Fruit fly (Drosophila melanogaster) whole organism: ENCODE measurements around the gene CG7536.

Source experiments
- CG8478 ChIP-seq: fragments of >200 bp; optimal IDR thresholded peaks from 2 replicates; lab custom pipeline; 2018; ENCODE audit warnings: inconsistent platforms
- Dll ChIP-seq: fragments of >200 bp; optimal IDR thresholded peaks from 2 replicates; lab custom pipeline; 2017
- EcR ChIP-seq, 2 experiments: fragments of >200 bp; optimal IDR thresholded peaks; 2 replicates each; lab custom pipeline; 2017; ENCODE audit warnings: missing biosample characterization in 2 of 2, missing genetic modification characterization in 2 of 2, missing genetic modification reagents in 2 of 2
- pan ChIP-seq: fragments of >200 bp; optimal IDR thresholded peaks from 2 replicates; lab custom pipeline; 2017
- psq ChIP-seq: fragments of >200 bp; optimal IDR thresholded peaks from 2 replicates; lab custom pipeline; 2017
- usp ChIP-seq: fragments of >200 bp; optimal IDR thresholded peaks from 2 replicates; lab custom pipeline; 2017; ENCODE audit warnings: missing biosample characterization, missing genetic modification characterization, mixed read lengths

Gene CG7536

dm6 chrX:18101778-18102177 lies 13.4 kb upstream of the CG7536 start, which contains the start of gene Taf8:
TSS of gene Taf8 (plus strand) at chrX:18101970.
- TF ChIP-seq EcR (GFP tag; optimal IDR thresholded peaks at IDR 0.05; lab: Kevin White, UChicago), result no peak
- TF ChIP-seq usp (GFP tag; lab: Kevin White, UChicago), result no peak
- TF ChIP-seq CG8478, result no peak
- TF ChIP-seq psq, result no peak
- TF ChIP-seq pan (lab: Kevin White, UChicago), result no peak
- TF ChIP-seq Dll (lab: Kevin White, UChicago), result no peak

- TF ChIP-seq CG8478, result no peak
- no peak for TF ChIP-seq usp (GFP tag; lab: Kevin White, UChicago)
- no peak for TF ChIP-seq Dll (lab: Kevin White, UChicago)
- no peak for TF ChIP-seq psq
- no peak for TF ChIP-seq EcR (GFP tag; optimal IDR thresholded peaks at IDR 0.05; lab: Kevin White, UChicago)
- no peak for TF ChIP-seq pan (lab: Kevin White, UChicago)
These were observed 12.9 kb upstream of the CG7536 start, which contains the start of gene Mvb12 for dm6 chrX:18101098-18101711. TSS of gene Mvb12 (minus strand) at chrX:18101314.

dm6 chrX:18100146-18100669 lies 11.9 kb upstream of the CG7536 start:
- TF ChIP-seq Dll (lab: Kevin White, UChicago), result no peak
- no peak for TF ChIP-seq pan (lab: Kevin White, UChicago)
- no peak for TF ChIP-seq psq
- no peak for TF ChIP-seq CG8478
- TF ChIP-seq usp (GFP tag; lab: Kevin White, UChicago), result no peak
- TF ChIP-seq EcR (GFP tag; optimal IDR thresholded peaks at IDR 0.05; lab: Kevin White, UChicago), result no peak

- no peak for TF ChIP-seq CG8478
- no peak for TF ChIP-seq psq
- no peak for TF ChIP-seq EcR (GFP tag; optimal IDR thresholded peaks at IDR 0.05; lab: Kevin White, UChicago)
- TF ChIP-seq usp (GFP tag; lab: Kevin White, UChicago), result no peak
- TF ChIP-seq pan (lab: Kevin White, UChicago), result no peak
- no peak for TF ChIP-seq Dll (lab: Kevin White, UChicago)
These were observed 6.5 kb upstream of the CG7536 start for dm6 chrX:18094747-18095352.

- TF ChIP-seq psq, result no peak
- no peak for TF ChIP-seq Dll (lab: Kevin White, UChicago)
- no peak for TF ChIP-seq pan (lab: Kevin White, UChicago)
- TF ChIP-seq usp (GFP tag; lab: Kevin White, UChicago), result no peak
- no peak for TF ChIP-seq CG8478
- TF ChIP-seq EcR (GFP tag; optimal IDR thresholded peaks at IDR 0.05; lab: Kevin White, UChicago), result no peak
These were observed 5.8 kb upstream of the CG7536 start for dm6 chrX:18094130-18094529.

- TF ChIP-seq EcR (GFP tag; optimal IDR thresholded peaks at IDR 0.05; lab: Kevin White, UChicago), result no peak
- TF ChIP-seq pan (lab: Kevin White, UChicago), result peak; percentile 95
These were observed 4.5 kb upstream of the CG7536 start, which contains the start of gene RhoGAP16F for dm6 chrX:18092810-18093222. TSS of gene RhoGAP16F (plus strand) at chrX:18093145.

- TF ChIP-seq CG8478, result no peak
- no peak for TF ChIP-seq EcR (GFP tag; optimal IDR thresholded peaks at IDR 0.05; lab: Kevin White, UChicago)
- TF ChIP-seq pan (lab: Kevin White, UChicago), result no peak
- no peak for TF ChIP-seq psq
- no peak for TF ChIP-seq Dll (lab: Kevin White, UChicago)
- TF ChIP-seq usp (GFP tag; lab: Kevin White, UChicago), result no peak
These were observed 3.8 kb upstream of the CG7536 start for dm6 chrX:18092126-18092525.

- TF ChIP-seq Dll (lab: Kevin White, UChicago), result no peak
- no peak for TF ChIP-seq usp (GFP tag; lab: Kevin White, UChicago)
- TF ChIP-seq pan (lab: Kevin White, UChicago), result no peak
- no peak for TF ChIP-seq psq
- TF ChIP-seq CG8478, result no peak
- no peak for TF ChIP-seq EcR (GFP tag; optimal IDR thresholded peaks at IDR 0.05; lab: Kevin White, UChicago)
These were observed 2.9 kb upstream of the CG7536 start, which contains the start of gene scu for dm6 chrX:18091159-18091676. TSS of gene scu (plus strand) at chrX:18091259.

dm6 chrX:18090333-18090732 lies 2.0 kb upstream of the CG7536 start, which contains the start of gene Swt1:
TSS of gene Swt1 (minus strand) at chrX:18090509.
- TF ChIP-seq CG8478 (no peak), pan (lab: Kevin White, UChicago) (no peak), Dll (lab: Kevin White, UChicago) (no peak), usp (GFP tag; lab: Kevin White, UChicago) (no peak), psq (no peak), EcR (GFP tag; optimal IDR thresholded peaks at IDR 0.05; lab: Kevin White, UChicago) (no peak)

- no peak for TF ChIP-seq EcR (GFP tag; optimal IDR thresholded peaks at IDR 0.05; lab: Kevin White, UChicago)
- TF ChIP-seq CG8478, result no peak
- TF ChIP-seq usp (GFP tag; lab: Kevin White, UChicago), result no peak
- TF ChIP-seq Dll (lab: Kevin White, UChicago), result no peak
- TF ChIP-seq pan (lab: Kevin White, UChicago), result no peak
- TF ChIP-seq psq, result no peak
These were observed 2.9 kb downstream of the CG7536 start, which contains the start of gene Ada3 for dm6 chrX:18085470-18085797. TSS of gene Ada3 (plus strand) at chrX:18085761.

- no peak for TF ChIP-seq EcR (GFP tag; optimal IDR thresholded peaks at IDR 0.05; lab: Kevin White, UChicago)
- TF ChIP-seq pan (lab: Kevin White, UChicago), result no peak
- no peak for TF ChIP-seq usp (GFP tag; lab: Kevin White, UChicago)
- no peak for TF ChIP-seq Dll (lab: Kevin White, UChicago)
- TF ChIP-seq CG8478, result no peak
- TF ChIP-seq psq, result no peak
These were observed 3.5 kb downstream of the CG7536 start for dm6 chrX:18084614-18085469.
